Worm (Caenorhabditis elegans): ENCODE data around the gene K08D8.11.

- TF ChIP-seq blmp-1 (tag; optimal IDR thresholded peaks at IDR 0.05) (no peak), nhr-76 (tag; optimal IDR thresholded peaks at IDR 0.05) (no peak), snpc-4 (tag; optimal IDR thresholded peaks at IDR 0.05) (no peak), sptf-1 (tag; optimal IDR thresholded peaks at IDR 0.05) (no peak), unc-62 (GFP tag; optimal IDR thresholded peaks at IDR 0.05) (no peak)
Observed at ce11 chrIV:12890445-12890844, 4.7 kb upstream of the K08D8.11 start, which contains the start of gene K08D8.6.
